Fruit fly (Drosophila melanogaster): ENCODE data around the gene CG12301.
A peak's percentile ranks its signal among the peaks of the same experiment; 100 is the strongest.

Gene CG12301

dm6 chr3L:15544455-15545415 lies 35.9 kb upstream of the CG12301 start (continued):
- TF ChIP-seq net (GFP tag; optimal IDR thresholded peaks at IDR 0.05) (no peak), CG32006 (GFP tag; optimal IDR thresholded peaks at IDR 0.05) (peak; percentile 74), achi (GFP tag; optimal IDR thresholded peaks at IDR 0.05) (no peak), cyc (GFP tag; optimal IDR thresholded peaks at IDR 0.05) (peak; percentile 59), CG16779 (tag; optimal IDR thresholded peaks at IDR 0.05) (no peak), CG8119 (GFP tag; IDR thresholded peaks at IDR 0.05) (no peak), CG9139 (GFP tag; optimal IDR thresholded peaks at IDR 0.05) (no peak), Sox102F (GFP tag; optimal IDR thresholded peaks at IDR 0.05) (peak; percentile 39), CG11902 (GFP tag; optimal IDR thresholded peaks at IDR 0.05) (no peak), CG10631 (GFP tag; optimal IDR thresholded peaks at IDR 0.05) (peak; percentile 44), Ets21C (GFP tag; optimal IDR thresholded peaks at IDR 0.05) (peak; percentile 23), svp (GFP tag) (peak; percentile 78), CG6163 (GFP tag; IDR thresholded peaks at IDR 0.05) (no peak), Eip93F (GFP tag; optimal IDR thresholded peaks at IDR 0.05) (no peak), Eip78C (GFP tag) (peak; percentile 59)

dm6 chr3L:15547187-15547790 lies 33.3 kb upstream of the CG12301 start:
- TF ChIP-seq pdm3 (GFP tag; optimal IDR thresholded peaks at IDR 0.05) (no peak), net (GFP tag; optimal IDR thresholded peaks at IDR 0.05) (no peak), eg (GFP tag; IDR thresholded peaks at IDR 0.05) (no peak), dac (GFP tag; optimal IDR thresholded peaks at IDR 0.05) (no peak), vri (GFP tag; optimal IDR thresholded peaks at IDR 0.05) (peak; percentile 94), CG7368 (GFP tag; optimal IDR thresholded peaks at IDR 0.05) (no peak), Hr4 (GFP tag; optimal IDR thresholded peaks at IDR 0.05) (no peak)

dm6 chr3L:15548843-15549242 lies 31.8 kb upstream of the CG12301 start:
- TF ChIP-seq Met (GFP tag; optimal IDR thresholded peaks at IDR 0.05): no peak
- no peak for TF ChIP-seq CG16779 (tag; optimal IDR thresholded peaks at IDR 0.05)
- peak; percentile 86 for TF ChIP-seq fkh (GFP tag; optimal IDR thresholded peaks at IDR 0.05)
- TF ChIP-seq svp (GFP tag): no peak
- TF ChIP-seq CG34406 (GFP tag; optimal IDR thresholded peaks at IDR 0.05): no peak
- TF ChIP-seq vri (GFP tag; optimal IDR thresholded peaks at IDR 0.05): peak; percentile 50

DNA sequence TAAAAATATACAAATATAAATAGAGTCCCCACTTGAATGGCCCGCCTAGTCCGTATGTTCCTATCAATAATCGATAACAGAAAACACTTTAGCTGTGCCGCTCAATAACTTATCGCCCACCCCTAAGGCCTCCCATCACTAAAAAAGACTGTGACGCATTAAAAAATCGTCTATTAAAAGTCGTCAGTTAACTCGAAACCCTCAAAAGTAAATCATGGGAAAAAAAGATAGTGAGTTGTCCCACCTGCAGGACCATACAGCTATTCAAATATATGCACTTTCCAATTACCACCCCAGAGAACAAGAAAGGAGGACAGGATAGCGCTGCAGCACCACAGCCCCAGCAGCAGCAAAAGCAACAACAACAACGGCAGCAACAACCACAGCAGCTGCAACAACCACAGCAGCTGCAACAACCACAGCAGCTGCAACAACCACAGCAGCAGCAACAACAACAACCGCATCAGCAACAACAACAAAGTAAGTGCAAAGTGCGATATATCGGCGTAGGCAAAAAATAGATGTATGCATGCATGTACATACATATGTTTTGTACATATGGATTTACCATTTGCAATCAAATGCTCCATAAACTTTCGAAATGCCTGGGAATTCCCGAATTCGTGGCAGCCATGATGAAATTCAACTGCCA lies 26.5 kb upstream of the CG12301 start, which contains the start of gene AGO2:
TSS of gene AGO2 (plus strand) at position 121 of the 652 bp plus-strand sequence.
- peak; percentile 67 for TF ChIP-seq CG6854 (GFP tag; optimal IDR thresholded peaks at IDR 0.05)
- TF ChIP-seq ss (GFP tag; optimal IDR thresholded peaks at IDR 0.05): peak in 1 of 2 experiments; percentile 94
- TF ChIP-seq salr (GFP tag; optimal IDR thresholded peaks at IDR 0.05): no peak
- TF ChIP-seq fd59A (GFP tag; optimal IDR thresholded peaks at IDR 0.05): no peak
- TF ChIP-seq svp (GFP tag): peak; percentile 55
- TF ChIP-seq Eip75B (GFP tag; optimal IDR thresholded peaks at IDR 0.05): peak; percentile 54
- peak; percentile 87 for TF ChIP-seq Lpt (GFP tag; optimal IDR thresholded peaks at IDR 0.05)
- peak; percentile 71 for TF ChIP-seq CG8319 (GFP tag; optimal IDR thresholded peaks at IDR 0.05)
- peak; percentile 43 for TF ChIP-seq esn (GFP tag; optimal IDR thresholded peaks at IDR 0.05)
- TF ChIP-seq dac (GFP tag; optimal IDR thresholded peaks at IDR 0.05): peak; percentile 56
- no peak for TF ChIP-seq Smox (GFP tag; optimal IDR thresholded peaks at IDR 0.05)
- TF ChIP-seq eg (GFP tag; IDR thresholded peaks at IDR 0.05): peak; percentile 91; the same call in 2 of the 3 replicates
- peak; percentile 50 for TF ChIP-seq topi (GFP tag; optimal IDR thresholded peaks at IDR 0.05)
- peak; percentile 18 for TF ChIP-seq Sox14 (GFP tag; optimal IDR thresholded peaks at IDR 0.05)
- TF ChIP-seq CG10669 (GFP tag; optimal IDR thresholded peaks at IDR 0.05): peak; percentile 87
- TF ChIP-seq CG6808 (GFP tag; optimal IDR thresholded peaks at IDR 0.05): peak; percentile 91
- TF ChIP-seq dsx (GFP tag; optimal IDR thresholded peaks at IDR 0.05; ENCODE audit: poor library complexity, severe bottlenecking): peak; percentile 94
- TF ChIP-seq CG7368 (GFP tag; optimal IDR thresholded peaks at IDR 0.05): peak; percentile 84
- TF ChIP-seq CG9139 (GFP tag; optimal IDR thresholded peaks at IDR 0.05): peak; percentile 80
- TF ChIP-seq cyc (GFP tag; optimal IDR thresholded peaks at IDR 0.05): no peak
- peak; percentile 81 for TF ChIP-seq Gug (GFP tag; IDR thresholded peaks at IDR 0.05)
- peak; percentile 47 for TF ChIP-seq Ets96B (tag; optimal IDR thresholded peaks at IDR 0.05)
- peak; percentile 44; the same call in 1 of the 2 replicates for TF ChIP-seq CG15336 (GFP tag; IDR thresholded peaks at IDR 0.05)
- peak; percentile 91 for TF ChIP-seq spab (GFP tag; optimal IDR thresholded peaks at IDR 0.05)
- no peak for TF ChIP-seq net (GFP tag; optimal IDR thresholded peaks at IDR 0.05)

All from whole organism, prepupa.